Fruit fly (Drosophila melanogaster): ENCODE measurements around the gene Acsx3.

The Acsx3 gene

DNA sequence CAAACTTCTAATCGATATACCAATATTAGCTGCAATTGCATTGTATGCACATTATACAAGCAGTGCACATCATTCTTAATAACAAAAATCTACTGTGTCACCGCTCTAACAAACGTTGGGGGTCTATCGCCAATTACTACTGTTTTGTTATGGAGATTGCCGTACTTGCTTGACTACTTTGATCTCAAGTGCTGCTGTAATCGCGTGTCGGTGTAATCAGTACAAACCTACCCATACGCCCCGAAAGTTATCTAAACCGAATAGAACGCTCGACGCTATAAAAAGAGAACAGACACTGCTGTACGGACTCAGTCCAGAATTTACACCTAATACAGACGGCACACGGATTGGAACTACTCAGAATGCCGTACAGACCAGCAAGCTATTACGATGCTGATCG is at the start of gene Acsx3:
Gene Acsx3 (plus strand): TSS at position 301 of the 400 bp plus-strand sequence.
- TF ChIP-seq CG8478 (optimal IDR thresholded peaks at IDR 0.05) (no peak), CTCF (optimal IDR thresholded peaks at IDR 0.05) (no peak)

DNA sequence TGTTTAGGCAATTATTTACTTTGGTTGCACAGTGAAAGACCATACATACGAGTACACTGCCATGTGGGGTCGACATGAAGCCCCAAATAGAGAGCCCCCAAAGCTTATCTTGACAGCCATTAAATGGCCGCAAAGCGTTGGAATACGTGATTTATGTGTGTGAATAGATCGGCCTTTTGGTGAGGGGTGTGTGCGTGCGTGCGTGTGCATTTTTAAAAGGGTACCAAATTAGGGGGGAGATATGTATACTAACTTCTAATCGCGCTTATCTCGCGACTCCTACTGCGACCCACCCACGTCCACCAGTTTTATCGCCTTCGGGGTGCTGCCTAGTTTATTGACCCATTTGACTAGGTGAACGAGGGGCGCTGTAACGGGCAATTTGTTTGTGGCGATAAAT is 38.2 kb upstream of the Acsx3 start:
- no peak for TF ChIP-seq CTCF (optimal IDR thresholded peaks at IDR 0.05)
- TF ChIP-seq CG8478 (optimal IDR thresholded peaks at IDR 0.05), result no peak

DNA sequence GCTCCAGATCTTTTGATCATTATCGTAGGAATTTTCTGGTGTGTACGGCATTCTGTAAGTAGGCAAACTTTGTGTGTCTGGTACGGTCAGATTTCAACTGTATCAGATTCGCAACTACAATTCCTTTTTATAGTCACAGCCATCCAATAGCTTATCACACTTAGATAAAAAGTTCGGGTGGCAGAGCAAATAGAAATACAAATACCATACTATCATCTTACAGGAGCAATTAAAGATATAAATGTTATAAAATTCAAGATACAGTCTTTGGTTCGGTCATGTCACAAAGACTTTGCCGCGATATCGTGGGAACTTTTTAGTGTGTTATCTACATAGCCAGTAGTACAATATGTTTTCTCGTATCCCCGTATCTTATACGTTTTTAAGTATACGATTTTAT is 7.9 kb upstream of the Acsx3 start, which contains the start of gene Acsx1L:
Gene Acsx1L (minus strand): TSS at position 101 of the 400 bp plus-strand sequence.
- TF ChIP-seq CG8478 (optimal IDR thresholded peaks at IDR 0.05) (no peak), CTCF (optimal IDR thresholded peaks at IDR 0.05) (no peak)

DNA sequence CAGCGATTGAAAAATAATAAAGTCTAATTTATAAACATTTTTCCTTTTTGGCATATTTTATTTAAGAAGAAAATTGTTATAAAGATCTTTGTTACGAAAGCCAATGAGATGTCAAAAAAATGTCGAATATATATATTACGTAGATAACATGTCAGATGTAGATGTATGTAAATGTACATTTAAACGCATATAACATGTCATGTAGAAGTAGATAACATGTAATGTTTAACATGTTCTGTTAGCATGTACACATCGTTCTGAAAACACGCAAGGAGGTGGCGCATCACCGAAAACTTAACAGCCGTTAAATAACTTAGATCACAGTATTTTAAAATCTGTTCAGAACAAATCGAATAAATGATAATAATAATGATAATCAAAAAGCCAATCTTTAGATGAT is 6.9 kb upstream of the Acsx3 start:
- TF ChIP-seq CTCF (optimal IDR thresholded peaks at IDR 0.05) (peak; percentile 60 to 67), CG8478 (optimal IDR thresholded peaks at IDR 0.05) (no peak)

DNA sequence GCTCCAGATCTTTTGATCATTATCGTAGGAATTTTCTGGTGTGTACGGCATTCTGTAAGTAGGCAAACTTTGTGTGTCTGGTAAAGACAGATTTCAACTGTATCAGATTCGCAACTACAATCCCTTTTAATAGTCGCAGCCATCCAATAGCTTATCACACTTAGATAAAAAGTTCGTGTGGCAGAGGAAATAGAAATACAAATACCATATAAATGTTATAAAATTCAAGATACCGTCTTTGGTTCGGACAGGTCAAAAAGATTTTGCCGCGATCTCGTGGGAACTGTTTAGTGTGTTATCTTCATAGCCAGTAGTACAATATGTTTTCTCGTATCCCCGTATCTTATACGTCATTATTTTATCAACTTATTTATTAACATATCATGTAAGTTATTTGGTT is 3.9 kb upstream of the Acsx3 start, which contains the start of gene Acsx1R:
Gene Acsx1R (minus strand): TSS at position 101 of the 400 bp plus-strand sequence.
- TF ChIP-seq CTCF (optimal IDR thresholded peaks at IDR 0.05), result no peak
- TF ChIP-seq CG8478 (optimal IDR thresholded peaks at IDR 0.05), result no peak

DNA sequence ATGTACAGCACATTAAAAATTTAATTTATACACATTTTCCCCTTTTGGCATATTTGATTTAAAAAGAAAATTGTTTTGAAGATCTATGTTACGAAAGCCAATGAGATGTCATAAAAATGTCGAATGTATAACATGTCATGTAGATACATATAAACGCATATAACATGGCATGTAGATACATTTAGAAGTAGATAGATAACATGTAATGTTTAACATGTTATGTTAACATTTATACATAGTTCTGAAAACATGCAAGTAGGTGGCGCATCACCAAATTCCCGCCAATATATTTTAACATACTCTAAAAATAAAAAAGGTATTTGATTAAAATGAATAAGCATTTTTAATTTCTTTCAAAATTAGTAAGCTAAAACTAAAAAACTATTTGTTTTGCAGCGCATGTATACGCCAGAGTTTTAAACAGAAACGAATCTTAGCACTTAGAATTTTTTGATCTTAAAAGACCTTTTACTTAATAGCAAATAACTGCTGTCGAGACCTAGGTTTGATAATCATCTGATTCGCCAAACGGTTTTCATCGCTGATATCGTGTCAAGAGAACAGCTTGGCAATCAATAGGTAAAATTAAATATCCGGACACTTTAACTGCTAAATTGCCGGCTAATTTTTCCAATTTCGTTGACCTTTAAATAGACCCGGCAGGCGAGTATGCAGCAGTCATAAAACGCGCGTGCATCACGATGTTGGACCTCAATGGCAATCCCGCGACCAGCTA is 2.8 kb upstream of the Acsx3 start, which contains the start of gene Acsx2:
Gene Acsx2 (plus strand): TSS at position 686 of the 736 bp plus-strand sequence.
- TF ChIP-seq CG8478 (optimal IDR thresholded peaks at IDR 0.05) (no peak), CTCF (optimal IDR thresholded peaks at IDR 0.05) (peak; percentile 60 to 84)

DNA sequence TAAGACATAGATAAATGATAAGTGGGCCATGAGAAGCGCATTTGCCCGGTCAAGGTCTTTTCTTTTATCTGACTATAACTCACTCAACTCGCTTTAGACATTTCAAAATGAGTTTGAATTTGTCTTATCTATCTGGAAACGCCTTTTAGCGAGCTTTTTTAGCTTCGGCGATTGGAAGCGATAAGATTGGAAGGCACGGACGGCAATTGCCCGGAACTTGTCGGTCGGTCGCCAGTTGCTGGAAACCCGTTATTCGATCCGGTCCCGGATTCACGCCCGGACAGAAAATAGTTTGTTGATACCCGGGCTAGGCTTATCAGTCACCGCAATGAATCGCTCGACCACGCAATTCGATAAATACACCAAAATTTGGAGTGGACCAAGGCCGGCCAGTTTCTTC is 2.2 kb downstream of the Acsx3 start, which contains the start of gene Acsx4:
Gene Acsx4 (plus strand): TSS at position 233 of the 400 bp plus-strand sequence.
- no peak for TF ChIP-seq CTCF (optimal IDR thresholded peaks at IDR 0.05)
- TF ChIP-seq CG8478 (optimal IDR thresholded peaks at IDR 0.05), result no peak

DNA sequence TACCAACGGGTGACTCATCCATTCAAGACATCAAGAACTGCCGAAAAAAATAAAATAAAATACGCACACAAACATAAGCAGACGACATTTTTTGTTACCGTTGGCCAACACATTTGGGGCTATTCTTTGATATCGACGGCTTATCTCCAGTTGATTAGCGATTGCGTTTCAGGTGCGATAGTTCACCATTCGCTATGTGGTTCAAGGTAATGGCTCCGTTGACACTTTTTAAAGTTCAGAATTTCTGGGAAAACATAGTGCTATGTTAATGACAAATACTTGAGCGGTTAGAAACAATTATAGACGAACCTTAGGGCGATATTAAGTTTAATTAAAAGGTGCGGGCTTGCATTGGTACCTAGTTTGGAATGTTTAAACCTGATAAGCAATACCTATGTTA is 4.4 kb downstream of the Acsx3 start:
- TF ChIP-seq CTCF (optimal IDR thresholded peaks at IDR 0.05) (no peak), CG8478 (optimal IDR thresholded peaks at IDR 0.05) (no peak)

DNA sequence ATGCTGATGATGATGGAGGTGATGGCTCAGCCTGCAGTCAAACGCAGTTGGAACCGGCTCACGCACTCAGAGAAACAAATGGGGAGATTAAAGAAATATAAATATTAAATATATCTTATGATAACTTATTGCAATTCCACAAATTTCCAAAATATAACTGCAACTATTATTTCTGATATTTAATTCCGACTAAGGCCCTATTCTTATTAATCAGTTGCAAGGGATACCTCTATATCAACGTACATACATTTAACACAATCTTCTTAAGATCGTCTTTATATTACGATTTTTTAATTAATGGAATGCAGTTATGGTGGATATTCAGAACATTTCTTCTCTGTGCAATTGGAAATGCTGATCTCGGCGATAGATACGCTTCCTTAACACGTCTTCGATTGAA is 7.7 kb downstream of the Acsx3 start:
- TF ChIP-seq CG8478 (optimal IDR thresholded peaks at IDR 0.05) (no peak), CTCF (optimal IDR thresholded peaks at IDR 0.05) (no peak)

DNA sequence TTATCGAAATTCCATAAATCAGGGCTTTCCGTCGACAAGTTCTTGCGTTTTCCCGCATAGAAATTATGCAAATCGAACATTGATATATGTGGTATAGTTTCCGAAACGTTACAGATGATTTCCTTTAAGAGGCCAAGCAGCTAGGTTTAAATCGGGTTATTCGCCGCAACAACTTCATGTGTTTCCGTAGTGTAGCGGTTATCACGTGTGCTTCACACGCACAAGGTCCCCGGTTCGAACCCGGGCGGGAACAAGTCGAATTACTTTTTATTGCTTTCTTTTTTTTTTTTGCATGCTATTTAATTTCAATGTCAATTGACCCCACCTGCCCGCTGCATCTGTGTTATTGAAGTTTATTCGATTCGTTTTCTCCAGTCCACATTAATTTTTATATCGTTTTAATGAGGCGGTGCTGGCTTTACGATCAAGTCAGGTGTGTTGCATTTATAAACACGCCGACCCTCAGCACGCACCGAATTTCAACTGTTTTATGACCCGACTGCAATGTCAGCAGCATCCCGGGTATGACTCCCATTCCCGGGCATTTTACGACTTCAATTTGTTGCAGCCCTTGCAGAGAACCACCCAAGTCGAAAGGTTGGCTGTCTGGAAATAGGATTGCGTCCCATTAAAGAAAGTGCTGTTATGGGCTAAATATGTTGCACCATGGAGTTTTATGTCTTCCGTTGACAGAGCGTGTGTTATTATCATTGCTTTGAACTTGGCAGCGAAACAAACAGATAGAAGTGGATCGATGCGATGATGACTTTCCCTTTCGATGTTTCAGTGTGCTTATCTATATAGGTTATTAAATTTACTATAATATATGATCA is 9.1 kb downstream of the Acsx3 start:
- TF ChIP-seq CG8478 (optimal IDR thresholded peaks at IDR 0.05) (no peak), CTCF (optimal IDR thresholded peaks at IDR 0.05) (no peak)

DNA sequence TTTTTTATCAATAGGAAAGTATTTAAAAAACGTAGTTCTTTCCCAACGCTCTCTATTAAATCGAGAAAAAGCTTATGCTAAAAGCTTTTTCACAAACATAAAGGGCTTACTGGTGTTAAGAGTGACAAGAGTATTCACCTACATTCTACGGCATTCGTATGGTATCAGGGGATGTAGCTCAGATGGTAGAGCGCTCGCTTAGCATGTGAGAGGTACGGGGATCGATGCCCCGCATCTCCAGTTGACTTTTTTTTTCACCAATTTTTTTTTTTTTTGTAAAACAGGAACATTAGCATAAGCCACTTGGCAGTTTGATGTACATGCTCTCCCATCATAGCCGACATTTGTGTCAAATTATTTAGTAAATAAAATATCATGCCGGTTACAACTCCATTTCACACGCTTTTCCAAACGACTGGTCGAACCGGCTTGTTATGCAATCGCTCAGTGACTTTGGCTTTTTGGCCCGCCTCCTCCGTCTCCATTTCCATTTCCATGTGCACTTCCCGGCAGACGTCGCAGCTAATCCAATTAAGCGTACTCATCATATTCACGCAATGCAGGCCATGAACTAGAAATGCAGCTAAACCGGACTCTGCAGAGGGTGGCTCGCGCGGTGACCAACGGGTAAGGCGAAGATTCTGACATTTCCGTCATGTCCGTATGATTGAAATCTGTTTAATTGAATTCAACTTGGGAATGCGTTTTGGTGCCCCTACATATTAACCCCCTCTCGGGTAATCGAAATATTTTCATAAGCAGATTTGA is 9.9 kb downstream of the Acsx3 start:
- no peak for TF ChIP-seq CTCF (optimal IDR thresholded peaks at IDR 0.05)
- no peak for TF ChIP-seq CG8478 (optimal IDR thresholded peaks at IDR 0.05)

DNA sequence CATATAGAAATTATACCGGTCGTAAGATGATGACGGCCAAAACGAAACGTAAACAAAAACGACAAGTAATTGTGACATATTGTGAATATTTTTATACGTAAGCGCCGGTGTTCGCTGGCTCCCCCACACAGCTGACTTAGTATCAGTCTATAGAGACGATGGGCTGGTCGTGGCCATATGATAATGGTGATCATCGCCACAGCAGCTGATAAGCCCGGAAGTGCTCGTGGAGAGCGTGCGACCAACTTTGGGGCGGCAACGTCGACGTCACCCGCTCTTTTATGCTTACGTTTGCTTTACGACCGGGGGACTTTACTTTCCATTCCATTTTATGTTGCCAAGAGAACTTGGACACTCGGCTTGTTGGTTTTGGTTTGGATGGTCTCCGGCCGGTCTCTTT is 11.7 kb downstream of the Acsx3 start:
- TF ChIP-seq CTCF (optimal IDR thresholded peaks at IDR 0.05), result no peak
- TF ChIP-seq CG8478 (optimal IDR thresholded peaks at IDR 0.05), result no peak

DNA sequence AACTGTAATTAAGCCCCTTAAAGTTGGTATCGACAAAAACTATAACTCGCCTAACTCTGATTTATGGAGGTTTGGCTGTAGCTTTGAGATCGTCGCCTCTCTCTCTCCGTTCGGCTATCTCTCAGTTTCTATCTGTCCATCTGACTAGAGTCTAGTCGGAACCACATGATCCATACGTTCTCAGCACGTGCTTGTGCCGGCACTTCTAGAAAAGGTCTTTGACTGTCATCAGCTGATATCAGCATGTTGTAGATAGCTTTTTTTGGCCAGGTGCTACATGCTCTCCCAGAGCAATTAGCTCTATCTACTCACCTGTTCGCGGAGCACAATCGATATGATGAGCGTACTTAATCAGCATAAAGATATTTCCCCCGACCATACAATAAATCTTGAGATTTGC is 12.6 kb downstream of the Acsx3 start:
- TF ChIP-seq CTCF (optimal IDR thresholded peaks at IDR 0.05), result no peak
- no peak for TF ChIP-seq CG8478 (optimal IDR thresholded peaks at IDR 0.05)

DNA sequence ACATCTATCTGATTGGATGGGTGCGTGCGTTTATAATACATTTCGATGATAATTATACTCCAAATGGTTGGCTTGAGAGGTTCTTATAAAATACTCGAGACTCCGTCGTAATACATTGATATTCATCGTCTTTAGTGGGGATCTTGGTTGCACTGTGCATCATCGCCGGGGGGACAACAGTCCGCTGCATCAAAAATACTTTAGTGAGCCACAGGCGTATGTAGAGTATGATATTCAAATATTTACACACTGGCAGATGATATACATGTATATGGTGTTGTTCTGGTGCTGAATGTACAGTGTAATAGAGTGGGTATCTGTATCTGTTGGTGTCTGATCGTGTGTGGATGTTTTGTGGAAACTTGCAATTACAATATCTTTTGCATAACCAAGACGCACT is 14.3 kb downstream of the Acsx3 start:
- TF ChIP-seq CG8478 (optimal IDR thresholded peaks at IDR 0.05), result no peak
- TF ChIP-seq CTCF (optimal IDR thresholded peaks at IDR 0.05), result no peak

DNA sequence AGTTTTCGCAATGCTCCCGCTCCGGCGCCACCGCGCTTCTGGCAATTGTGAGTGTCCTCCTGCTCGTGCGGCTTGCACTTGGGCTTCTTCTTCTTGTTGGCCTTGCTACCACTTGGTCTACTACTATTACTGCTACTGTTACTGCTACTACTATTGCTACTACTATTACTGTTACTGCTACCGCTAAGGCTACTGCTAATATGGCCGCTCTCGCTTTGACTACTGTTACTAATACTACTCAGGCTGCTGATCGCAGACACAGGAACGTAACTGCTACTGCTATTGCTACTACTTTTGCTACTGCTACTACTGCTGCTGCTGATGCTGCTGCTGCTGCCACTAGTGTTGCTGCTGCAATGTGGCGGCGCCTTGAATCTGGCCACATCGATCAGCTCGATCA is 15.8 kb downstream of the Acsx3 start:
- TF ChIP-seq CTCF (optimal IDR thresholded peaks at IDR 0.05), result no peak
- no peak for TF ChIP-seq CG8478 (optimal IDR thresholded peaks at IDR 0.05)

Data from S2 (cell line).